Worm (Caenorhabditis elegans): ENCODE measurements around the gene unc-116.

unc-116 gene

ce11 chrIII:8370188-8370587 is 15.2 kb upstream of the unc-116 start:
- TF ChIP-seq pha-4 (tag; optimal IDR thresholded peaks at IDR 0.05) (no peak), flh-1 (GFP tag; optimal IDR thresholded peaks at IDR 0.05) (no peak), drap-1 (GFP tag; optimal IDR thresholded peaks at IDR 0.05) (no peak), sem-2 (GFP tag; optimal IDR thresholded peaks at IDR 0.05) (no peak), nhr-76 (tag; optimal IDR thresholded peaks at IDR 0.05) (no peak), unc-39 (tag; optimal IDR thresholded peaks at IDR 0.05) (no peak), ham-2 (GFP tag; optimal IDR thresholded peaks at IDR 0.05) (no peak), mep-1 (tag; optimal IDR thresholded peaks at IDR 0.05) (no peak)

DNA sequence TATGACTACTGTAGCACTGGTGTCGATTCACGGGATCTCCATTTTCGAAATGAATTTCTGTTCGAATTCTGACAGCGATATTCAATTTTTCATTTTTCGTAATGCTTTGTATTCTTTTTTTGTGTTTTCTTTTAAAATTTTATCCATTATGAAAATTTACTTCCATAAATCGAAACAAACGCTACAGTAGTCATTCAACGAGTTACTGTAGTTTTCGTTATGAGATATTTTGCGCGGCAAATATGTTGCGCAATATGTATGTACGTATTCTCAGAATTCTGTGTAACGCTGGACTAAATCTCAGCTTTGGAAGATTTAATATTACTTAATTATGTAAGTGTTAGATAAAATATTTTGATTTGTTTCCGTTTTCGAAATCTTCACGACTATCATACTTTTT is 14.2 kb upstream of the unc-116 start:
- TF ChIP-seq snpc-4 (tag; optimal IDR thresholded peaks at IDR 0.05) (no peak), M03D4.4 (tag; optimal IDR thresholded peaks at IDR 0.05) (no peak), ceh-39 (tag; optimal IDR thresholded peaks at IDR 0.05) (no peak), cnd-1 (tag; optimal IDR thresholded peaks at IDR 0.05) (no peak), zip-8 (tag; optimal IDR thresholded peaks at IDR 0.05) (peak; percentile 92), mls-2 (tag; optimal IDR thresholded peaks at IDR 0.05) (no peak), pha-4 (tag; optimal IDR thresholded peaks at IDR 0.05) (no peak)

- TF ChIP-seq ceh-83 (GFP tag; optimal IDR thresholded peaks at IDR 0.05) (no peak), elt-3 (tag; optimal IDR thresholded peaks at IDR 0.05) (no peak), lin-13 (tag; optimal IDR thresholded peaks at IDR 0.05) (no peak), ceh-39 (tag; optimal IDR thresholded peaks at IDR 0.05) (no peak), nhr-76 (tag; optimal IDR thresholded peaks at IDR 0.05) (no peak), unc-120 (tag; optimal IDR thresholded peaks at IDR 0.05; ENCODE audit: poor library complexity, severe bottlenecking) (no peak), snpc-4 (tag; optimal IDR thresholded peaks at IDR 0.05) (no peak), hlh-1 (tag; optimal IDR thresholded peaks at IDR 0.05) (no peak), lin-32 (GFP tag; optimal IDR thresholded peaks at IDR 0.05) (no peak), mab-5 (tag; optimal IDR thresholded peaks at IDR 0.05) (no peak), mls-2 (tag; optimal IDR thresholded peaks at IDR 0.05) (no peak), flh-1 (GFP tag; optimal IDR thresholded peaks at IDR 0.05) (no peak), nhr-237 (tag; optimal IDR thresholded peaks at IDR 0.05) (no peak)
Observed at ce11 chrIII:8368619-8369018, 13.6 kb upstream of the unc-116 start, which contains the start of gene R05D3.9. Gene R05D3.9 (minus strand): TSS chrIII:8368719.

DNA sequence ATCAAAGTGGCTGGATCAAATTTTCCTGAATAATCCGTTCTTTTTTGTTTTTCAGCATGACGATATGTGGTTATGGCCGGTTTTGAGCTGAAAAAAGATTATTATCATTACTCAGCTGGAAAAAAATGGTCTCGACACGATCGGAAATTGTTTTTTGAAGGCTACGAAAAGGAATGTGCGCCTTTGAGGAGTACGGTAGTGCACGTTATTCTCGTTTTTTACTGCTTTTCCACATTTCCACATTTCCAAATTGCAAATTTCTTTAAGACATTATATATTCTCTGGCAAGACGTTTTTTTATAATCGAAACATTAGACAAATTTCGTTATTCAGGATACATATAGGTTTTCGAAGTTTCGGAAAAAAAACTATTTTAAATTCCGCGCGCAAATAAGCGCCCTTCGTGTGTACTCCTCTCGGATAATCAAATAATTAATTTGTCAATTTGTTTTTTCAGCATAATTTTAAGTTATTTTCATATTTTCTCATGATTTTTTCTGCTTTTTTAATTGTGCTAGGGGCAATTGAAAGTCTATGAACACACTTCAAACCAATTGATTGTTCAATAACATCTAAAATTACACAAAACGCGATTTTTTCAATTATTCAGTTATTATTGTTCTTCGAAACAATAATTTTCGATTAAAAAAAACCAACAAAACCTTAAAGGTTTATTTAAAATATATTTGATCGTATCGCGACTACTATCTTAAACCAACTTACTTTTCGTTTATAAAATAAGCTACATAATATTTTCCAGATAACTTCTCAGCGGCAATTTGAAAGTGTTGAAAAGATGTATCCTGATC is 8.5 kb upstream of the unc-116 start, which contains the start of gene R05D3.3:
Gene R05D3.3, plus strand, starts transcription at position 759 of the 809 bp plus-strand sequence.
- TF ChIP-seq nhr-2 (tag; optimal IDR thresholded peaks at IDR 0.05): no peak
- no peak for TF ChIP-seq mab-5 (tag; optimal IDR thresholded peaks at IDR 0.05)
- TF ChIP-seq nhr-237 (tag; optimal IDR thresholded peaks at IDR 0.05): no peak
- no peak for TF ChIP-seq blmp-1 (tag; optimal IDR thresholded peaks at IDR 0.05)
- TF ChIP-seq elt-3 (tag; optimal IDR thresholded peaks at IDR 0.05): no peak
- no peak for TF ChIP-seq tbx-8 (GFP tag; optimal IDR thresholded peaks at IDR 0.05)
- TF ChIP-seq cnd-1 (tag; optimal IDR thresholded peaks at IDR 0.05): no peak
- no peak for TF ChIP-seq mep-1 (tag; optimal IDR thresholded peaks at IDR 0.05)

DNA sequence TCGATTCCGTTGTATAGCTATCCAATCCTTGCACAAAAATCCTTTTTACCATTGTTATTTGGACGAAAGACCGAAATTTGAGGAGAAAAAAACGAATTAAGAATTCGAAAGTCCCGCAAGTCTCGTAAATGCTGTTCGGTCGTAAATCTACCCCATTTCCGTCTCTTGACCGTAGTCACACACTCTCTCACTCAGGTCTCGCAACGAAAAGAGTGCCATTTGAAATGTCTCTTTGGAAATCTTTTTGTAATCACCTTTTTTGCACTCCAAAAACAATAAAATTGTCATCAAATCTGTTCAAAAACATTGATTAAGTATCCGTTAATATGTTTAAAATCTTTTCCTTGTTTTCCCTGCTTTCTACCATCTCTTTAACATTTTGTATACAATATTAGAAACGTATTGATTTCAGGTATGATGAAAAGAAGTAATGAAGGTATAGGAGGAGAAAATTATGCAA is 3.3 kb upstream of the unc-116 start, which contains the start of the genes R05D3.8 and rfp-1:
Gene R05D3.8, minus strand, starts transcription at position 115 of the 460 bp plus-strand sequence.
Gene rfp-1, plus strand, starts transcription at position 410 of the 460 bp plus-strand sequence.
- TF ChIP-seq ceh-39 (tag; optimal IDR thresholded peaks at IDR 0.05): peak; percentile 59
- TF ChIP-seq blmp-1 (tag; optimal IDR thresholded peaks at IDR 0.05): no peak
- peak; percentile 11 for TF ChIP-seq nhr-12 (tag; optimal IDR thresholded peaks at IDR 0.05)
- TF ChIP-seq drap-1 (GFP tag; optimal IDR thresholded peaks at IDR 0.05): no peak
- TF ChIP-seq nhr-2 (tag; optimal IDR thresholded peaks at IDR 0.05): peak; percentile 23
- TF ChIP-seq hlh-1 (tag; optimal IDR thresholded peaks at IDR 0.05): peak; percentile 43
- TF ChIP-seq unc-120 (tag; optimal IDR thresholded peaks at IDR 0.05; ENCODE audit: poor library complexity, severe bottlenecking): peak; percentile 50
- peak; percentile 65 for TF ChIP-seq ces-1 (GFP tag; optimal IDR thresholded peaks at IDR 0.05)
- peak; percentile 75 for TF ChIP-seq nhr-237 (tag; optimal IDR thresholded peaks at IDR 0.05)
- TF ChIP-seq pha-4 (tag; optimal IDR thresholded peaks at IDR 0.05): peak; percentile 51
- peak; percentile 13 for TF ChIP-seq nhr-28 (tag; optimal IDR thresholded peaks at IDR 0.05)
- peak; percentile 51 for TF ChIP-seq unc-62 (GFP tag; optimal IDR thresholded peaks at IDR 0.05)
- no peak for TF ChIP-seq mab-5 (tag; optimal IDR thresholded peaks at IDR 0.05)
- no peak for TF ChIP-seq lin-32 (GFP tag; optimal IDR thresholded peaks at IDR 0.05)
- peak; percentile 83 for TF ChIP-seq mep-1 (tag; optimal IDR thresholded peaks at IDR 0.05)
- TF ChIP-seq bed-3 (GFP tag; optimal IDR thresholded peaks at IDR 0.05): no peak
- peak; percentile 96 for TF ChIP-seq lsy-2 (tag; optimal IDR thresholded peaks at IDR 0.05)
- no peak for TF ChIP-seq tbx-8 (GFP tag; optimal IDR thresholded peaks at IDR 0.05)

Measured in whole organism, mixed stage, embryonic.